Worm (Caenorhabditis elegans): ENCODE results near the gene lelo-1.
A peak's percentile ranks its signal among the peaks of the same experiment; 100 is the strongest.

lelo-1 gene

ce11 chrII:6241758-6242157 lies 4.4 kb upstream of the lelo-1 start, which contains the start of gene T24H7.8:
Gene T24H7.8 (plus strand): TSS chrII:6242058.
- TF ChIP-seq zag-1 (tag; optimal IDR thresholded peaks at IDR 0.05) (no peak), ceh-16 (tag; optimal IDR thresholded peaks at IDR 0.05) (no peak), lin-15B (tag; optimal IDR thresholded peaks at IDR 0.05) (no peak), ceh-28 (tag; optimal IDR thresholded peaks at IDR 0.05) (no peak), nhr-23 (tag; optimal IDR thresholded peaks at IDR 0.05) (no peak), nhr-237 (tag; optimal IDR thresholded peaks at IDR 0.05) (no peak)

- TF ChIP-seq elt-2 (tag; optimal IDR thresholded peaks at IDR 0.05) (peak; percentile 49), mml-1 (tag; optimal IDR thresholded peaks at IDR 0.05) (no peak), lin-39 (tag; optimal IDR thresholded peaks at IDR 0.05) (no peak), pqm-1 (tag; optimal IDR thresholded peaks at IDR 0.05) (peak; percentile 69)
Observed at ce11 chrII:6244171-6244570, 2.0 kb upstream of the lelo-1 start, which contains the start of gene tat-4. Gene tat-4 (minus strand): TSS chrII:6244287.

DNA sequence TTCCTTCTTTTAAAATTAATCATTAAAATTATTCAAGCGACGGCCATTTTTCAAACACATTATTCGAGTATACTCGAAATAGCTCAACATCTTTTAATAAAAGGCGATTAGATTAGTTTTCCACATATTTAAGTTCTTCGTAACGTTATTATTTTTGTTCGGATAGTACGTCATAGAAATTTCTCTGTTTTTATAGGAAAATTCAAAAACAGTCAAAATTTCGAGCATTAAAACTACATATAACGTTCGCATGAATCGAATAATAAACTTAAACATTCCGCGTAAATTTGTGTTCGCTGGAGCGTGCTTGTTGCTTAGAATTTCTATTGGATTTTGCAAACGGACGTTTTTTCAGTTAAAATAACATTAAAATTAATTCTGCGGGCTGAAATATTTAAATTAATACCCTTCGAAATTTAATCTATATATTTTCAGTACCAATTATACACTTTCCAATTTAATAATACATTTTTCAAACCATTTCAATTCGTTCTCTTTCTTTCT lies 903 bp upstream of the lelo-1 start, which contains the start of gene blos-4:
blos-4 (plus strand) TSS at position 51 of the 504 bp plus-strand sequence.
- TF ChIP-seq nhr-25 (tag; optimal IDR thresholded peaks at IDR 0.05) (no peak), ama-1 (optimal IDR thresholded peaks at IDR 0.05) (no peak), unc-39 (tag; optimal IDR thresholded peaks at IDR 0.05) (no peak), egl-5 (tag; optimal IDR thresholded peaks at IDR 0.05) (no peak), nhr-77 (tag; optimal IDR thresholded peaks at IDR 0.05) (no peak), nhr-237 (tag; optimal IDR thresholded peaks at IDR 0.05) (no peak)

DNA sequence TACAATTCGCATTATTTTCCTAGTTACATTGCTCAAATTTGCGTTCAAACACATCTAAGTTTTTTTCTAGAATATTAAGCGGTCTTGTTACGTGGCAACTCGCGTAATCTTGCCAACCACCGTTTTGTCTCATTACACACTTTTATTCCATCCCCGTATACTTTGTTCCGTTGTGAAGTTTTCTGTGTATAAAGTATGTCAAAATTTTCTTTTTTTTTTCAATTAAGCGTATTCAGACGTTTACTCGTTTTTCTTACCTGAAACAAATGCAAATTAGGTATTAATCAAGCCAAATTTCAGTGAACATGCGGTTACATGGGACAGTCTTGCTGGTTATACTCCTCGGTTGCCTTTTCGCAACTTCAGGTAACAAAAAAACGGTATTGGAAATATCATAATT lies 857 bp downstream of the lelo-1 start, which contains the start of gene T24H7.2:
T24H7.2 (plus strand) TSS at position 301 of the 400 bp plus-strand sequence.
- no peak for TF ChIP-seq nhr-67 (tag; optimal IDR thresholded peaks at IDR 0.05)
- TF ChIP-seq ceh-82 (tag; optimal IDR thresholded peaks at IDR 0.05), result no peak
- no peak for TF ChIP-seq ceh-9 (tag; optimal IDR thresholded peaks at IDR 0.05)
- TF ChIP-seq skn-1 (tag; optimal IDR thresholded peaks at IDR 0.05), result no peak
- TF ChIP-seq daf-12 (tag; optimal IDR thresholded peaks at IDR 0.05), result no peak
- no peak for TF ChIP-seq tbx-2 (tag; optimal IDR thresholded peaks at IDR 0.05)

ce11 chrII:6248029-6248428 lies 1.9 kb downstream of the lelo-1 start:
- no peak for TF ChIP-seq pqm-1 (tag; optimal IDR thresholded peaks at IDR 0.05)
- no peak for TF ChIP-seq ZK546.5 (tag; optimal IDR thresholded peaks at IDR 0.05)
- no peak for TF ChIP-seq nhr-237 (tag; optimal IDR thresholded peaks at IDR 0.05)
- no peak for TF ChIP-seq egl-5 (tag; optimal IDR thresholded peaks at IDR 0.05)
- no peak for TF ChIP-seq mml-1 (tag; optimal IDR thresholded peaks at IDR 0.05)
- no peak for TF ChIP-seq fos-1 (tag; optimal IDR thresholded peaks at IDR 0.05)
- no peak for TF ChIP-seq nfya-1 (tag; optimal IDR thresholded peaks at IDR 0.05; ENCODE audit: insufficient read depth)
- no peak for TF ChIP-seq tbx-2 (tag; optimal IDR thresholded peaks at IDR 0.05)
- no peak for TF ChIP-seq nhr-77 (tag; optimal IDR thresholded peaks at IDR 0.05)
- no peak for TF ChIP-seq snpc-4 (tag; optimal IDR thresholded peaks at IDR 0.05)

- TF ChIP-seq ztf-4 (tag; optimal IDR thresholded peaks at IDR 0.05) (no peak), lin-15B (tag; optimal IDR thresholded peaks at IDR 0.05) (peak; percentile 2), aly-2 (tag; optimal IDR thresholded peaks at IDR 0.05) (no peak), snpc-4 (tag; optimal IDR thresholded peaks at IDR 0.05) (no peak), ceh-82 (tag; optimal IDR thresholded peaks at IDR 0.05) (no peak), jun-1 (tag; optimal IDR thresholded peaks at IDR 0.05) (no peak), egl-27 (tag; optimal IDR thresholded peaks at IDR 0.05) (no peak), nhr-25 (tag; optimal IDR thresholded peaks at IDR 0.05) (peak; percentile 18), pha-4 (tag; optimal IDR thresholded peaks at IDR 0.05) (peak; percentile 85), hmg-11 (tag; optimal IDR thresholded peaks at IDR 0.05) (peak; percentile 22), ztf-11 (tag; optimal IDR thresholded peaks at IDR 0.05) (no peak), nhr-12 (tag; optimal IDR thresholded peaks at IDR 0.05) (no peak), mml-1 (tag; optimal IDR thresholded peaks at IDR 0.05) (no peak), nhr-23 (tag; optimal IDR thresholded peaks at IDR 0.05) (peak; percentile 59), skn-1 (tag; optimal IDR thresholded peaks at IDR 0.05) (no peak), lin-39 (tag; optimal IDR thresholded peaks at IDR 0.05) (peak; percentile 82), ZK546.5 (tag; optimal IDR thresholded peaks at IDR 0.05) (no peak), elt-1 (tag; optimal IDR thresholded peaks at IDR 0.05) (no peak), R02D3.7 (tag; optimal IDR thresholded peaks at IDR 0.05) (no peak), unc-39 (tag; optimal IDR thresholded peaks at IDR 0.05) (no peak), mdl-1 (tag; optimal IDR thresholded peaks at IDR 0.05) (no peak), ceh-28 (tag; optimal IDR thresholded peaks at IDR 0.05) (no peak), nfya-1 (tag; optimal IDR thresholded peaks at IDR 0.05; ENCODE audit: insufficient read depth) (peak; percentile 59), lsy-12 (tag; optimal IDR thresholded peaks at IDR 0.05) (no peak), zag-1 (tag; optimal IDR thresholded peaks at IDR 0.05) (no peak), nhr-43 (tag; optimal IDR thresholded peaks at IDR 0.05; ENCODE audit: poor library complexity, severe bottlenecking) (peak; percentile 70), daf-12 (tag; optimal IDR thresholded peaks at IDR 0.05) (no peak), ceh-16 (tag; optimal IDR thresholded peaks at IDR 0.05) (no peak), nhr-237 (tag; optimal IDR thresholded peaks at IDR 0.05) (no peak), egl-5 (tag; optimal IDR thresholded peaks at IDR 0.05) (no peak), nhr-11 (tag; optimal IDR thresholded peaks at IDR 0.05) (no peak), tbx-2 (tag; optimal IDR thresholded peaks at IDR 0.05) (peak; percentile 19), eor-1 (tag; optimal IDR thresholded peaks at IDR 0.05) (no peak), nhr-28 (tag; optimal IDR thresholded peaks at IDR 0.05) (no peak)
Observed at ce11 chrII:6248503-6248902, 2.3 kb downstream of the lelo-1 start.

All from whole organism, L3 larva.